Comparison of ENCODE assay signal across 1 fruit fly cellular context in the genomic region with DNA sequence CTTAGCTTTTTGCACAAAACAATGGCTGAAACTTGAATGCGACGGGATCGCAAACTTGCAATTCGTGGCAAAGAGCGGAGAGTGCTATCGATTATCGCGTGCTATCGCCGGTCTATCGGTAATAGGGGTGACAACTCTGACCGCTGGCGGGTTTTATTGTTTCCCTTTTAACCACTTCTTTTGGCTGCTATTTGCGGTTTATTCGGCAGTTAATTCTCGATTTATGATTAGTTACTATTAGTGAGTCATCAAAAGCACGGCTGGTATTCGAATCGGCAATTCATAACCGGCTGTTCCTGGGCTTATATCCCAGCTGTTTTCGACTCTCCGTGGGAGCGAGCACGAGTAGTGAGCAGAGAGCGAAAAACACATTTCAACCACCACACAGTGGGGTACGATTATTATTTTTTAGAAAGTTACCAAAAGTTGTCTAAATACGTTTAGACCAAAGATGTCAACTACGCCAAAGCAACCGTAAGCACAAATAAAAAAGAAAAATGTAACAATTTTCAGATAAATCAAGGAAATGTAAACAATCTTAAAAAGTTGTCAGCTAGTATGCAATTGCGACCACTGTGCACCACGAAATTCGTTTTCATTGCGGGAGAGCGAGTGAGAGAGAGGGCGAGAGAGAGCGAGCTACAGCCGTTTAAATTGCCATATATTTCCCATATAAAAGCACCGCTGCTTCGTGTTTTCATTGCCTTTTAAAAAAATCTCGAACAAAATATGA.
TF ChIP-seq lines count a peak whose summit lies in the region.

Gene Stt3A (minus strand): TSS at position 89 of the 733 bp plus-strand sequence.
Gene bves (plus strand): TSS at position 115 of the 733 bp plus-strand sequence.

TF ChIP-seq in whole organism, embryonic, 481 proteins besides CTCF, POLR2A, EP300 and RAD21 (continued from another document):
- TF ChIP-seq NfI (GFP tag; optimal IDR thresholded peaks at IDR 0.05; lab: Kevin White, UChicago) (peak; percentile 98), nerfin-2 (GFP tag; IDR thresholded peaks at IDR 0.05; lab: Robert Waterston, UW; ENCODE audit: partially characterized antibody) (peak; percentile 81), CG10959 (GFP tag; IDR thresholded peaks at IDR 0.05; lab: Robert Waterston, UW) (peak; percentile 96), Bdp1 (GFP tag; optimal IDR thresholded peaks at IDR 0.05; lab: Kevin White, UChicago) (peak; percentile 95), eyg (GFP tag; optimal IDR thresholded peaks at IDR 0.05; lab: Kevin White, UChicago) (peak; percentile 96), CG8944 (GFP tag; optimal IDR thresholded peaks at IDR 0.05; lab: Kevin White, UChicago) (peak; percentile 97), CG4328 (GFP tag; optimal IDR thresholded peaks at IDR 0.05; lab: Kevin White, UChicago) (peak; percentile 96), CG1529 (GFP tag; optimal IDR thresholded peaks at IDR 0.05; lab: Kevin White, UChicago) (peak; percentile 98), tup (GFP tag; optimal IDR thresholded peaks at IDR 0.05; lab: Kevin White, UChicago) (peak; percentile 94), org-1 (GFP tag; optimal IDR thresholded peaks at IDR 0.05; lab: Kevin White, UChicago) (peak; percentile 99), CG11560 (tag; IDR thresholded peaks at IDR 0.05; lab: Robert Waterston, UW) (peak; percentile 84), sug (tag; optimal IDR thresholded peaks at IDR 0.05; lab: Kevin White, UChicago) (peak; percentile 94), CG9609 (GFP tag; optimal IDR thresholded peaks at IDR 0.05; lab: Kevin White, UChicago) (peak; percentile 98), Scr (GFP tag; IDR thresholded peaks at IDR 0.05; lab: Robert Waterston, UW; ENCODE audit: partially characterized antibody) (peak; percentile 53), ttk (GFP tag; IDR thresholded peaks at IDR 0.05; lab: Robert Waterston, UW) (peak; percentile 95), CG12155 (GFP tag; optimal IDR thresholded peaks at IDR 0.05; lab: Kevin White, UChicago) (peak; percentile 96), yki (optimal IDR thresholded peaks at IDR 0.05; lab: Kevin White, UChicago) (no peak), pnt (GFP tag; optimal IDR thresholded peaks at IDR 0.05; lab: Kevin White, UChicago) (peak; percentile 97), Ets65A (GFP tag; lab: Kevin White, UChicago) (peak; percentile 100), seq (GFP tag; IDR thresholded peaks at IDR 0.05; lab: Robert Waterston, UW) (peak; percentile 99), CG7271 (tag; optimal IDR thresholded peaks at IDR 0.05; lab: Kevin White, UChicago) (peak; percentile 94), CG1603 (tag; optimal IDR thresholded peaks at IDR 0.05; lab: Kevin White, UChicago) (peak; percentile 94), lola (GFP tag; optimal IDR thresholded peaks at IDR 0.05; lab: Kevin White, UChicago) (peak in 1 of 3 experiments; percentile 97), CG12659 (GFP tag; optimal IDR thresholded peaks at IDR 0.05; lab: Kevin White, UChicago) (peak; percentile 99), CG2116 (GFP tag; optimal IDR thresholded peaks at IDR 0.05; lab: Kevin White, UChicago) (peak; percentile 82), tna (GFP tag; IDR thresholded peaks at IDR 0.05; lab: Robert Waterston, UW; ENCODE audit: partially characterized antibody) (peak; percentile 23; the same call in 1 of the 2 replicates)
